Worm (Caenorhabditis elegans): ENCODE data around the gene C34F6.12.

Gene C34F6.12

DNA sequence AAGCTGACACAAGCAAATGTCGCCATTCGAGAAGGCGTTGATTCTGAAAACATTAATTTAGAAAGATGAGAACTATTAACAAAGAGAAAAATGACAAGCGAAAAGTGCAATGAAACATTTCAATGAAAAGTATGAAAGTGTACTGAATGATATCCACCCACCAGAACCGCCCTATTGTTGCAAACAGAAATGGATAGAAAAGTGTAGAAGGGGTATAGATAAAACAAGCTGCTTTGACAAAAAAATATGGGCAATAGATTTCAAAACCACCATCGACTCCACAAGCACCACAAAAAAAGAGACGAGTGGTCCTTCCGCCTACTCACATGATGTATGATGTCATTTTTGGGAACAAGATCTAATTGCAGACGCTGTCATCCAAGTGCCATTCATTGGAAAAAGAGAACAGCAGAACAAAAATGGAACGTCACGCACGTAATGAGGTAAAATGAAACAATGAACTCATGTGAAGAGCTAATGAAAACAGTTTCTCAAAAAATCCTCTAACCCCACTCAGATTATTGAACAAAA, 14.2 kb upstream of the C34F6.12 start, which contains the start of gene C34F6.10:
TSS of gene C34F6.10 (minus strand) at position 51 of the 531 bp plus-strand sequence.
- no peak for TF ChIP-seq pag-3 (tag; optimal IDR thresholded peaks at IDR 0.05; ENCODE audit: borderline replicate concordance)
- no peak for TF ChIP-seq pqm-1 (tag; optimal IDR thresholded peaks at IDR 0.05)
- no peak for TF ChIP-seq eyg-1 (tag; optimal IDR thresholded peaks at IDR 0.05)
- TF ChIP-seq tbx-7 (tag; optimal IDR thresholded peaks at IDR 0.05) = no peak
- no peak for TF ChIP-seq C38D4.7 (GFP tag; optimal IDR thresholded peaks at IDR 0.05)
- TF ChIP-seq hlh-6 (tag; optimal IDR thresholded peaks at IDR 0.05) = no peak
- no peak for TF ChIP-seq sdc-2 (tag; optimal IDR thresholded peaks at IDR 0.05)
- TF ChIP-seq sox-2 (GFP tag; IDR thresholded peaks at IDR 0.05) = no peak
- TF ChIP-seq T23F11.4 (GFP tag; optimal IDR thresholded peaks at IDR 0.05) = no peak
- no peak for TF ChIP-seq ets-4 (tag; optimal IDR thresholded peaks at IDR 0.05)
- no peak for TF ChIP-seq ceh-14 (tag; optimal IDR thresholded peaks at IDR 0.05)
- TF ChIP-seq unc-86 (tag; optimal IDR thresholded peaks at IDR 0.05) = no peak
- TF ChIP-seq lin-11 (tag; optimal IDR thresholded peaks at IDR 0.05) = no peak
- TF ChIP-seq ahr-1 (tag; optimal IDR thresholded peaks at IDR 0.05) = no peak
- TF ChIP-seq mec-3 (tag; optimal IDR thresholded peaks at IDR 0.05; ENCODE audit: borderline replicate concordance) = no peak
- no peak for TF ChIP-seq K02D7.2 (tag; optimal IDR thresholded peaks at IDR 0.05)
- TF ChIP-seq dve-1 (tag; optimal IDR thresholded peaks at IDR 0.05) = no peak
- no peak for TF ChIP-seq ceh-19 (GFP tag; optimal IDR thresholded peaks at IDR 0.05)
- no peak for TF ChIP-seq hlh-8 (tag; optimal IDR thresholded peaks at IDR 0.05)

DNA sequence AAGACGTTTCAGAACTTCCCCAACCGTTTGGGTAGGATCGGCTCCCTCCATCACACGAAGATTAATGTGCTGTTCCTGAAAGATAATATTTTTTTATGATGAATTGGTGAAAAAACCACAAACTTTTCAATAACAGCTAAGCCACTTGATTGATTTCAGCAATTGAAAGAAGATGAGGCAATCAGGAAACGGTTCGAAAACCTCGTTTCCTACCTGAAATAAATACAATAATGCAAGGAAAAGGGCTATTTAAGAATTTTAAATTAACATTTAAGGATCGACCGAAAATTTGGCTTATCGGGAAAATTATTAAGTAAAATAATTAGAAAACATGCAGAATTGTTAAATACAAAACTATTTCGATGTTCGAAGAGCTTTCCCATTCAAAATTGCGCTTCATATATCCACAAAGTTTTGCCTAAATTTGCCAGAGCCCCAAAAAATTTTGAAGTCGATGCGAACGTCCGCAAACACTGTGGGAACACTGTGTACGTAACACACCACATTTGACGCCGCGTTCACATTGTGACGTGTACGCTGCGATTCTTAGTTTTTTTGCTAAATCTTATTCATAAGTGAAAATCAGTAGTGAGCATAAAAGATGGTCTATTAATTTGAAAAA, 3.8 kb downstream of the C34F6.12 start, which contains the start of gene C34F6.9:
TSS of gene C34F6.9 (minus strand) at position 51 of the 622 bp plus-strand sequence.
- TF ChIP-seq hlh-13 (GFP tag; optimal IDR thresholded peaks at IDR 0.05) (no peak), ttx-3 (tag; optimal IDR thresholded peaks at IDR 0.05) (no peak), pros-1 (tag; optimal IDR thresholded peaks at IDR 0.05) (no peak), fkh-10 (GFP tag; optimal IDR thresholded peaks at IDR 0.05) (no peak), pat-9 (tag; optimal IDR thresholded peaks at IDR 0.05) (no peak), K02D7.2 (tag; optimal IDR thresholded peaks at IDR 0.05) (no peak), unc-55 (GFP tag; optimal IDR thresholded peaks at IDR 0.05) (no peak), odd-2 (tag; optimal IDR thresholded peaks at IDR 0.05) (no peak), ceh-9 (tag; optimal IDR thresholded peaks at IDR 0.05) (no peak), dmd-4 (tag; optimal IDR thresholded peaks at IDR 0.05; ENCODE audit: borderline replicate concordance) (no peak), lin-11 (tag; optimal IDR thresholded peaks at IDR 0.05) (no peak), syd-9 (tag; optimal IDR thresholded peaks at IDR 0.05) (no peak), elt-4 (tag; optimal IDR thresholded peaks at IDR 0.05) (no peak), madf-2 (tag; optimal IDR thresholded peaks at IDR 0.05) (no peak)

DNA sequence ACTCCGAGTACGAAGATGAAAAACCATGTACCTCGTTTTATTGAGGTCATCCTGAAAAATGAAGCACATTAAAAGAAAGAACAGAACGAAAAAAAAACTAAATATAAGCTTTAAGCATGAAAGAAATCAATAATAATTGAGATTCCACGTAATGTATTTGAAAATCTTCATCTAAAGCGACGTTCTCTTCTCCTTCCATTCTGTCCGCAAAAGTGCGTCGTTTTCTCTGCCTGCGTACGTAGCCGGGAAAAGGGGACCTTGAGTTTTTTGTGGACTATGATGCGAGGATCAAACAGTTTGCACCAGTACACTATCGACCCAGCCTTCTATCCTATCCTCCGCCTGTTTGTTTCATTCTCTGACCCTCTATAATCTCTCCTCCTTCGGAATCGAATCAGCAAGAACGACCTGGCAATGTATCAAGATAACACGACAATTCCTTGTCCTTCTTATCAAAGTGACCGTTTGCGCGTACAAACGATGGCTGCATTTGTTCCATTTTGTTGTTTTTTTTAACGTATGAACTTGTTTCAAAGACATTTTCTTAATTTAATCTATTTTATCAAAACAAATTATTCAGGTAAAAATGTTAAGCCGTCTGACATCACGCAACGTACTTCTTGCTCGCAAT, 11.0 kb downstream of the C34F6.12 start, which contains the start of the genes C34F6.7 and idh-2:
TSS of gene C34F6.7 (minus strand) at position 51 of the 631 bp plus-strand sequence.
TSS of gene idh-2 (plus strand) at position 581 of the 631 bp plus-strand sequence.
- no peak for TF ChIP-seq syd-9 (tag; optimal IDR thresholded peaks at IDR 0.05)
- no peak for TF ChIP-seq Y22D7AL.16 (tag; optimal IDR thresholded peaks at IDR 0.05)
- peak; percentile 68 for TF ChIP-seq elt-2 (tag; optimal IDR thresholded peaks at IDR 0.05)
- peak; percentile 29 for TF ChIP-seq nfya-1 (tag; optimal IDR thresholded peaks at IDR 0.05)
- TF ChIP-seq ceh-9 (tag; optimal IDR thresholded peaks at IDR 0.05) = no peak

DNA sequence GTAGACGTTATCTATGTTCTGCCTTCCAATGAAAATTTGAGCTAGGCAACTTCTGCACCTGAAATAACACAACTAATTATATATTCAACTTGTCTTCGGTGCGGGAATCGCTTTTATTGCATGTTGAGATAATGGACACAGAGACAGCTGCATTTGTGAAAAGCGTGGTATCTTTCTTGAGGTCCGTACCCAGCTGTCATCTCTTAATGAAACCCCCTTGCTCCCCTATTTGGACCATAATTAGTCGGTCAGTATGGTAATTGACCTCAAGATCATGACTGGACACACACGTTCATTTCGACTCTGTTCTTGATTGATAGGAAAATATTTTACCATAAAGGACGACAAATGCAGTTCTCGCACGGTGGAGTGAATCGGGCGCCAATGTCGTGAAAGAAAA, 15.1 kb downstream of the C34F6.12 start:
- TF ChIP-seq ceh-22 (tag; optimal IDR thresholded peaks at IDR 0.05) = no peak
- peak; percentile 3 for TF ChIP-seq unc-42 (tag; optimal IDR thresholded peaks at IDR 0.05)
- no peak for TF ChIP-seq unc-55 (GFP tag; optimal IDR thresholded peaks at IDR 0.05)
- peak; percentile 15 for TF ChIP-seq ceh-31 (tag; optimal IDR thresholded peaks at IDR 0.05)

Measured in whole organism, late embryonic.